Worm (Caenorhabditis elegans) whole organism, L2 larva: ENCODE results near the gene pqn-2.

Experiments used
- F13H6.1 ChIP-seq: sonication (generic microtip); optimal IDR thresholded peaks from 2 replicates; lab custom pipeline; 2016; ENCODE audit warnings: missing genetic modification characterization, missing compliant biosample characterization
- R02D3.7 ChIP-seq: fragments of 150-350 bp; optimal IDR thresholded peaks from 2 replicates; lab custom pipeline; 2014; ENCODE audit warnings: missing biosample characterization, missing genetic modification characterization
- Y55F3AM.14 ChIP-seq: fragments of 200-800 bp; sonication (Bioruptor generic); optimal IDR thresholded peaks from 2 replicates; lab custom pipeline; 2018; ENCODE audit warnings: mild to moderate bottlenecking, missing genetic modification characterization, missing compliant biosample characterization
- ZK546.5 ChIP-seq: sonication (generic microtip); optimal IDR thresholded peaks from 2 replicates; lab custom pipeline; 2017; ENCODE audit warnings: missing biosample characterization, missing genetic modification characterization
- alr-1 ChIP-seq: fragments of 150-350 bp; optimal IDR thresholded peaks from 2 replicates; lab custom pipeline; 2014; ENCODE audit warnings: missing biosample characterization, missing genetic modification characterization
- aly-2 ChIP-seq: fragments of 150-350 bp; optimal IDR thresholded peaks from 2 replicates; lab custom pipeline; 2014; ENCODE audit warnings: missing biosample characterization, missing genetic modification characterization
- crh-2 ChIP-seq: sonication (generic microtip); optimal IDR thresholded peaks from 2 replicates; lab custom pipeline; 2017; ENCODE audit warnings: missing biosample characterization, missing genetic modification characterization
- dmd-4 ChIP-seq: sonication (generic microtip); optimal IDR thresholded peaks from 2 replicates; lab custom pipeline; 2017; ENCODE audit warnings: missing biosample characterization, missing genetic modification characterization
- elt-1 ChIP-seq: fragments of 150-350 bp; optimal IDR thresholded peaks from 2 replicates; lab custom pipeline; 2014; ENCODE audit warnings: missing biosample characterization, missing genetic modification characterization
- elt-3 ChIP-seq: sonication (generic microtip); optimal IDR thresholded peaks from 2 replicates; lab custom pipeline; 2017; ENCODE audit warnings: missing biosample characterization, missing genetic modification characterization
- fos-1 ChIP-seq: fragments of 150-350 bp; optimal IDR thresholded peaks from 2 replicates; lab custom pipeline; 2014; ENCODE audit warnings: missing biosample characterization, missing genetic modification characterization
- gmeb-1 ChIP-seq: fragments of 150-350 bp; optimal IDR thresholded peaks from 2 replicates; lab custom pipeline; 2014; ENCODE audit warnings: missing biosample characterization, missing genetic modification characterization
- lin-11 ChIP-seq: fragments of 150-350 bp; sonication (generic microtip); optimal IDR thresholded peaks from 2 replicates; lab custom pipeline; 2014; ENCODE audit warnings: missing biosample characterization, missing genetic modification characterization, inconsistent platforms, mixed read lengths
- lin-13 ChIP-seq: fragments of 150-350 bp; optimal IDR thresholded peaks from 2 replicates; lab custom pipeline; 2014; ENCODE audit warnings: missing biosample characterization, missing genetic modification reagents, missing genetic modification characterization
- lsy-2 ChIP-seq, 2 experiments: fragments of 150-350 bp in 1 of 2; sonication (generic microtip) in 1 of 2; optimal IDR thresholded peaks; 2 replicates each; lab custom pipeline; 2014 to 2017; ENCODE audit warnings: missing biosample characterization in 2 of 2, missing genetic modification characterization in 2 of 2
- mbf-1 ChIP-seq: sonication (generic microtip); optimal IDR thresholded peaks from 2 replicates; lab custom pipeline; 2017; ENCODE audit warnings: missing biosample characterization, missing genetic modification characterization
- mdl-1 ChIP-seq, 2 experiments: fragments of 150-350 bp in 1 of 2; sonication (generic microtip) in 1 of 2; optimal IDR thresholded peaks; 2 replicates each; lab custom pipeline; 2017; ENCODE audit warnings: missing biosample characterization in 2 of 2, missing genetic modification characterization in 2 of 2
- nhr-11 ChIP-seq: fragments of 150-350 bp; optimal IDR thresholded peaks from 2 replicates; lab custom pipeline; 2014; ENCODE audit warnings: missing biosample characterization, missing genetic modification characterization
- nhr-12 ChIP-seq: fragments of 150-350 bp; optimal IDR thresholded peaks from 2 replicates; lab custom pipeline; 2014; ENCODE audit warnings: missing biosample characterization, missing genetic modification characterization
- nhr-129 ChIP-seq: fragments of 150-350 bp; optimal IDR thresholded peaks from 2 replicates; lab custom pipeline; 2014; ENCODE audit warnings: missing biosample characterization, missing genetic modification characterization
- nhr-21 ChIP-seq: fragments of 150-350 bp; optimal IDR thresholded peaks from 2 replicates; lab custom pipeline; 2014; ENCODE audit warnings: missing biosample characterization, missing genetic modification characterization
- nhr-23 ChIP-seq: fragments of 150-350 bp; optimal IDR thresholded peaks from 2 replicates; lab custom pipeline; 2014; ENCODE audit warnings: missing biosample characterization, missing genetic modification reagents, missing genetic modification characterization
- nhr-237 ChIP-seq: fragments of 150-350 bp; optimal IDR thresholded peaks from 2 replicates; lab custom pipeline; 2014; ENCODE audit warnings: missing biosample characterization, missing genetic modification characterization
- nhr-25 ChIP-seq: fragments of 150-350 bp; sonication (generic microtip); optimal IDR thresholded peaks from 3 replicates; lab custom pipeline; 2014; ENCODE audit warnings: missing biosample characterization, missing genetic modification characterization
- nhr-6 ChIP-seq: fragments of 150-350 bp; optimal IDR thresholded peaks from 2 replicates; lab custom pipeline; 2014; ENCODE audit warnings: missing biosample characterization, missing genetic modification characterization
- nhr-77 ChIP-seq: fragments of 150-350 bp; optimal IDR thresholded peaks from 2 replicates; lab custom pipeline; 2014; ENCODE audit warnings: missing biosample characterization, missing genetic modification characterization
- peb-1 ChIP-seq: fragments of 150-350 bp; optimal IDR thresholded peaks from 2 replicates; lab custom pipeline; 2014; ENCODE audit warnings: missing biosample characterization, missing genetic modification characterization
- skn-1 ChIP-seq: sonication (generic microtip); optimal IDR thresholded peaks from 2 replicates; lab custom pipeline; 2017; ENCODE audit warnings: missing biosample characterization, missing genetic modification characterization
- sma-3 ChIP-seq: sonication (generic microtip); optimal IDR thresholded peaks from 2 replicates; lab custom pipeline; 2016; ENCODE audit warnings: missing genetic modification reagents, missing genetic modification characterization, missing compliant biosample characterization
- sma-9 ChIP-seq, 2 experiments: fragments of 150-350 bp in 1 of 2; sonication (generic microtip) in 1 of 2; optimal IDR thresholded peaks; 2 replicates each; lab custom pipeline; 2014 to 2016; ENCODE audit warnings: missing genetic modification characterization in 2 of 2, mild to moderate bottlenecking in 1 of 2, missing biosample characterization in 1 of 2, missing compliant biosample characterization in 1 of 2, missing genetic modification reagents in 1 of 2, moderate library complexity in 1 of 2
- snpc-4 ChIP-seq: fragments of 150-350 bp; optimal IDR thresholded peaks from 2 replicates; lab custom pipeline; 2014; ENCODE audit warnings: missing biosample characterization, missing genetic modification characterization
- unc-39 ChIP-seq: fragments of 150-350 bp; optimal IDR thresholded peaks from 2 replicates; lab custom pipeline; 2014; ENCODE audit warnings: missing biosample characterization, missing genetic modification characterization
- unc-62 ChIP-seq: fragments of 150-350 bp; optimal IDR thresholded peaks from 2 replicates; lab custom pipeline; 2014; ENCODE audit warnings: missing biosample characterization, missing genetic modification reagents, missing genetic modification characterization
- zag-1 ChIP-seq: fragments of 150-350 bp; optimal IDR thresholded peaks from 2 replicates; lab custom pipeline; 2014; ENCODE audit warnings: missing biosample characterization, missing genetic modification characterization
- ztf-1 ChIP-seq: fragments of 200-800 bp; sonication (Bioruptor generic); conservative IDR thresholded peaks from 2 replicates; pipeline ENCODE4 v1.3.6; 2022; ENCODE audit warnings: missing genetic modification characterization, missing compliant biosample characterization
- ztf-11 ChIP-seq: sonication (generic microtip); optimal IDR thresholded peaks from 2 replicates; lab custom pipeline; 2017; ENCODE audit warnings: missing biosample characterization, missing genetic modification characterization
- ztf-4 ChIP-seq: fragments of 150-350 bp; optimal IDR thresholded peaks from 2 replicates; lab custom pipeline; 2014; ENCODE audit warnings: missing biosample characterization, missing genetic modification characterization

The pqn-2 gene

DNA sequence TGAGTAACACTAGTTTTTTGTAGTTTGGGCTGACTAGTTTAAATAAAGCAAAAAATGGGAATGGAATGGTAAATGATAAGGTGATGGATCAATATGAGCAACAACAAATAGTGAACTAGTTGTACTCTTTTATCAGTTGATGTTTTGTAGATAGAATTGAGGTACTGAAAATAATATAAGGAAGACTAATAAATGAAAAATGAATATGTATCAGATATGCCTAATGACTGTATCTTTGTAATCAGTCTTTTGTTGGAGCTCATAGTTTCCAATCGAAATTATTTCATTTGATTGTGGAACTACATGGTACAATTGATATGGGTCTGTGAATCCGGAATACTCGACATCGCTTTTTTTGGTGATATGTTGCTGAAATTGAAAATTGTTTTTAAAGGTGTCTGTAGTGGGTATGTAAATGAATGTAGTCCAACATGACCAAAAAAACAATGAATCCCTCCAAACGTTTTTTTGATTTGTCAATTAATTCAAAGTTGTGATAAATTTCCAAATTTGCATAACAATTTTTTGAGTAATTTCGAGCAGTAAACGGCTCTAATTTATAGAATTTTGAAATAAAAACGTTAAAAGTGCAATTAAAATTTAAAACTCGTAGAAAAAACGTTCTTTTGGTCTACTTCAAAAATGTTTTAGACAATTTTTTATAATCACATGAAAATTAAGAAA is 27.9 kb downstream of the pqn-2 start, which contains the start of gene F15H10.12:
TSS of gene F15H10.12 (minus strand) at position 51 of the 684 bp plus-strand sequence.
- TF ChIP-seq lsy-2 (tag; optimal IDR thresholded peaks at IDR 0.05; lab: Kevin White, UChicago) (no peak), nhr-6 (tag; lab: Kevin White, UChicago) (no peak), unc-39 (tag; lab: Kevin White, UChicago) (no peak), aly-2 (tag; lab: Kevin White, UChicago) (no peak), nhr-21 (tag; lab: Kevin White, UChicago) (no peak), Y55F3AM.14 (no peak), alr-1 (no peak), snpc-4 (tag; lab: Kevin White, UChicago) (no peak), nhr-77 (tag; lab: Kevin White, UChicago) (no peak), ZK546.5 (tag; lab: Kevin White, UChicago) (no peak), skn-1 (tag; lab: Kevin White, UChicago) (no peak), zag-1 (tag; lab: Kevin White, UChicago) (no peak), nhr-11 (tag; lab: Kevin White, UChicago) (no peak), lin-11 (no peak), fos-1 (tag; lab: Kevin White, UChicago) (no peak)

DNA sequence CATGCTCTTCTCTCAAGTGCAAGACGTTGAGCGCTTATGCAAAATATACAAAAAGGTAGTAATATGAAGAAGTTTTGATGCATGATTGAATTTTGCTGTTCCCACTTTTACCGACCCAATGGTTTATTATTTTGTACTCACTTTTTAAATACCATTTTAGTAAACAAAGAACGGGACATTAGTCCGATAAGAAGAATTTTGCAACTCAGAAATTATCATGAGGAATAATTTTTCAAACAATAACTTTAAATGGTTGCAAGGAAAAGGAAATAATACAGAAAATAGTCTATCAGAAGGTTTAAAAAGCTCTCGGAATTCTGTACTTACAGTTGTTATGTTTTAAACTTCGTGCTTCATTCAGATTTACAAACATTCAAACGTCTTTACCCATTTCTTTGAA is 32.4 kb downstream of the pqn-2 start, which contains the start of gene F15H10.9:
TSS of gene F15H10.9 (minus strand) at position 101 of the 400 bp plus-strand sequence.
- no peak for TF ChIP-seq nhr-12 (tag; lab: Kevin White, UChicago)
- no peak for TF ChIP-seq gmeb-1 (tag; lab: Kevin White, UChicago)
- TF ChIP-seq nhr-129 (tag; lab: Kevin White, UChicago): no peak
- TF ChIP-seq snpc-4 (tag; lab: Kevin White, UChicago): no peak
- TF ChIP-seq crh-2: no peak
- no peak for TF ChIP-seq skn-1 (tag; lab: Kevin White, UChicago)
- no peak for TF ChIP-seq nhr-6 (tag; lab: Kevin White, UChicago)
- TF ChIP-seq lin-11: no peak
- TF ChIP-seq nhr-23 (tag; lab: Kevin White, UChicago): no peak
- no peak for TF ChIP-seq ztf-11 (tag; lab: Kevin White, UChicago)
- TF ChIP-seq dmd-4 (tag; lab: Kevin White, UChicago): no peak
- no peak for TF ChIP-seq sma-3 (GFP tag; lab: Kevin White, UChicago)
- no peak for TF ChIP-seq nhr-237
- TF ChIP-seq mbf-1: no peak
- no peak for TF ChIP-seq elt-3 (tag; lab: Kevin White, UChicago)
- TF ChIP-seq ZK546.5 (tag; lab: Kevin White, UChicago): no peak
- TF ChIP-seq ztf-1 (GFP tag; lab: Robert Waterston, UW): no peak
- no peak for TF ChIP-seq peb-1 (tag; lab: Kevin White, UChicago)
- TF ChIP-seq mdl-1 (tag; optimal IDR thresholded peaks at IDR 0.05; lab: Kevin White, UChicago): no peak

DNA sequence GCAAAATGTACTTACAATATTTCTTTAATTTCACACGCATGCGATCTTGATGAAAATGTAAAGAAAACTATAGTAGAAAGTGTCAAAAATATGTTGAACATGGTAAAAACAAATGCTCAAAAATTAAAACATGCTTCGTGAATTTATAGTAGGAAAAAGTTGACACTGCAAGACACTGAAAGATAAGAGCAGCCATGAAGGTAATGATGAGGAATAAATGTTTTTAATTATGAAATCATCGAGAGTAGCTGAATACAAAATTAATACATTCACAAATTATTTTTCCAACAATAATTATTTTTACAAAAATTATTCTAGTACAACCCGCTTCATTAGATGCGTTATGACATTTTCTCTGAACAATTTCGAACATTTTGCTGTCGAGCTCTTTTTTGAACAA is 34.7 kb downstream of the pqn-2 start, which contains the start of gene F15H10.10:
TSS of gene F15H10.10 (minus strand) at position 101 of the 400 bp plus-strand sequence.
- no peak for TF ChIP-seq unc-62
- TF ChIP-seq F13H6.1 (tag; lab: Kevin White, UChicago): no peak
- TF ChIP-seq alr-1: no peak
- TF ChIP-seq elt-3 (tag; lab: Kevin White, UChicago): no peak
- TF ChIP-seq ztf-4 (tag; lab: Kevin White, UChicago): no peak
- TF ChIP-seq lin-13: no peak
- TF ChIP-seq R02D3.7 (tag; lab: Kevin White, UChicago): no peak
- TF ChIP-seq elt-1 (tag; lab: Kevin White, UChicago): no peak
- TF ChIP-seq sma-9 (GFP tag; optimal IDR thresholded peaks at IDR 0.05; lab: Kevin White, UChicago): no peak
- TF ChIP-seq sma-9 (tag; optimal IDR thresholded peaks at IDR 0.05; lab: Kevin White, UChicago): no peak
- no peak for TF ChIP-seq nhr-25 (tag; lab: Kevin White, UChicago)
- TF ChIP-seq unc-39 (tag; lab: Kevin White, UChicago): no peak
- TF ChIP-seq ztf-1 (GFP tag; lab: Robert Waterston, UW): no peak
- TF ChIP-seq lin-11: no peak
- no peak for TF ChIP-seq Y55F3AM.14
- no peak for TF ChIP-seq mdl-1 (tag; optimal IDR thresholded peaks at IDR 0.05; lab: Kevin White, UChicago)
- TF ChIP-seq zag-1 (tag; lab: Kevin White, UChicago): no peak
